Fruit fly (Drosophila melanogaster) whole organism, adult: Measurements from ENCODE around the gene Ugt37A1.

Experiments
- CG11617 ChIP-seq: fragments of 200-800 bp; sonication (Bioruptor generic); optimal IDR thresholded peaks from 2 replicates; lab custom pipeline; 2017; ENCODE audit warnings: mild to moderate bottlenecking, missing biosample characterization, missing genetic modification reagents, missing genetic modification characterization
- CG12768 ChIP-seq: fragments of 200-800 bp; sonication (Bioruptor generic); optimal IDR thresholded peaks from 2 replicates; lab custom pipeline; 2017; ENCODE audit warnings: missing biosample characterization, missing genetic modification characterization, mild to moderate bottlenecking, moderate library complexity, missing genetic modification reagents
- CG14711 ChIP-seq: fragments of 200-800 bp; sonication (Bioruptor generic); optimal IDR thresholded peaks from 2 replicates; lab custom pipeline; 2018; ENCODE audit warnings: missing biosample characterization, mild to moderate bottlenecking, missing genetic modification characterization, moderate library complexity
- CG1620 ChIP-seq: fragments of 200-800 bp; sonication (Bioruptor generic); optimal IDR thresholded peaks from 2 replicates; lab custom pipeline; 2016; ENCODE audit warnings: missing biosample characterization, missing genetic modification characterization
- CG33017 ChIP-seq: fragments of 200-800 bp; sonication (Bioruptor generic); optimal IDR thresholded peaks from 2 replicates; lab custom pipeline; 2018; ENCODE audit warnings: missing biosample characterization, mild to moderate bottlenecking, missing genetic modification characterization, moderate library complexity
- CG5204 ChIP-seq: fragments of 200-800 bp; sonication (Bioruptor generic); optimal IDR thresholded peaks from 2 replicates; lab custom pipeline; 2016; ENCODE audit warnings: missing biosample characterization, missing genetic modification characterization
- CG7045 ChIP-seq: fragments of 200-800 bp; sonication (Bioruptor generic); optimal IDR thresholded peaks from 2 replicates; lab custom pipeline; 2017; ENCODE audit warnings: missing biosample characterization, mild to moderate bottlenecking, missing genetic modification characterization
- CG7101 ChIP-seq: fragments of 200-800 bp; sonication (Bioruptor generic); optimal IDR thresholded peaks from 2 replicates; lab custom pipeline; 2018; ENCODE audit warnings: missing biosample characterization, mild to moderate bottlenecking, missing genetic modification characterization, moderate library complexity
- Clk ChIP-seq: fragments of 200-800 bp; sonication (Bioruptor generic); optimal IDR thresholded peaks from 2 replicates; lab custom pipeline; 2017; ENCODE audit warnings: missing biosample characterization, missing genetic modification characterization
- Crg-1 ChIP-seq: fragments of 200-800 bp; sonication (Bioruptor generic); optimal IDR thresholded peaks from 2 replicates; lab custom pipeline; 2016; ENCODE audit warnings: missing biosample characterization, missing genetic modification characterization
- Hr96 ChIP-seq: fragments of 200-800 bp; sonication (Bioruptor generic); optimal IDR thresholded peaks from 2 replicates; lab custom pipeline; 2016; ENCODE audit warnings: missing biosample characterization, missing genetic modification characterization
- Mnt ChIP-seq: fragments of 200-800 bp; sonication (Bioruptor generic); optimal IDR thresholded peaks from 2 replicates; lab custom pipeline; 2016; ENCODE audit warnings: missing biosample characterization, mild to moderate bottlenecking, missing genetic modification characterization
- bab1 ChIP-seq: fragments of 200-800 bp; sonication (Bioruptor generic); optimal IDR thresholded peaks from 3 replicates; lab custom pipeline; 2019; ENCODE audit warnings: missing biosample characterization, mild to moderate bottlenecking, missing genetic modification characterization, moderate library complexity
- cic ChIP-seq: fragments of 200-800 bp; sonication (Bioruptor generic); optimal IDR thresholded peaks from 2 replicates; lab custom pipeline; 2017; ENCODE audit warnings: missing biosample characterization, mild to moderate bottlenecking, missing genetic modification characterization, moderate library complexity
- cnc ChIP-seq, 2 experiments: fragments of >200 bp; optimal IDR thresholded peaks; 2 replicates each; lab custom pipeline; 2017
- kay ChIP-seq: fragments of 200-800 bp; sonication (Bioruptor generic); peaks from one replicate; lab custom pipeline; 2016; ENCODE audit warnings: missing biosample characterization, missing genetic modification characterization, borderline replicate concordance
- ovo ChIP-seq: fragments of 200-800 bp; sonication (Bioruptor generic); optimal IDR thresholded peaks from 2 replicates; lab custom pipeline; 2016; ENCODE audit warnings: missing biosample characterization, missing genetic modification characterization
- pad ChIP-seq: fragments of 200-800 bp; sonication (Bioruptor generic); optimal IDR thresholded peaks from 3 replicates; lab custom pipeline; 2017; ENCODE audit warnings: missing biosample characterization, missing genetic modification characterization, mild to moderate bottlenecking, moderate library complexity, missing genetic modification reagents
- tj ChIP-seq: fragments of 200-800 bp; sonication (Bioruptor generic); optimal IDR thresholded peaks from 3 replicates; lab custom pipeline; 2017; ENCODE audit warnings: missing biosample characterization, mild to moderate bottlenecking, missing genetic modification characterization, moderate library complexity
- toe ChIP-seq: fragments of 200-800 bp; sonication (Bioruptor generic); optimal IDR thresholded peaks from 2 replicates; lab custom pipeline; 2016; ENCODE audit warnings: missing biosample characterization, missing genetic modification characterization

Ugt37A1 gene

DNA sequence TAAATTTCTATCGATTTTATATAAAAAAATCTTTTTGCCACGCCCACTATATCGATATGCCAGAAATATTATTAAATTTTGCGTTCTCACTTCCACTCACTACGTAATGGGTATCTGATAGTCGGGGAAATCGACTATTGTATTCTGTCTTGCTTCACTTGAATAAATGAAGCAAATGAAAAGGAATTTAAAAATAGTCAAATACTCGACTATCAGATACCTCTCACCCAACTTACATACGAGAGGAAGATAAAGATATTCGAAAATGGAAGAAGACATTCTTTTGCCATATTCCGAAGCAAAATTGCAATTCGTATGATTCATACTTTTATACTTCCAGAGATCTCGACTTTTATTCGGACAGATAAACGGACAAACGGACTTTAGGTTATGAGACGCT is 39.9 kb upstream of the Ugt37A1 start:
- TF ChIP-seq CG7045 (GFP tag; lab: Kevin White, UChicago) (no peak), Hr96 (GFP tag; lab: Kevin White, UChicago) (no peak), Crg-1 (GFP tag; lab: Kevin White, UChicago) (no peak), CG12768 (GFP tag; lab: Kevin White, UChicago) (no peak), cic (no peak), CG5204 (GFP tag; lab: Kevin White, UChicago) (no peak), Clk (GFP tag; lab: Kevin White, UChicago) (no peak), CG11617 (no peak), toe (GFP tag; lab: Kevin White, UChicago) (no peak), CG33017 (tag; lab: Kevin White, UChicago) (no peak), ovo (GFP tag; lab: Kevin White, UChicago) (no peak), tj (no peak), CG14711 (no peak)

DNA sequence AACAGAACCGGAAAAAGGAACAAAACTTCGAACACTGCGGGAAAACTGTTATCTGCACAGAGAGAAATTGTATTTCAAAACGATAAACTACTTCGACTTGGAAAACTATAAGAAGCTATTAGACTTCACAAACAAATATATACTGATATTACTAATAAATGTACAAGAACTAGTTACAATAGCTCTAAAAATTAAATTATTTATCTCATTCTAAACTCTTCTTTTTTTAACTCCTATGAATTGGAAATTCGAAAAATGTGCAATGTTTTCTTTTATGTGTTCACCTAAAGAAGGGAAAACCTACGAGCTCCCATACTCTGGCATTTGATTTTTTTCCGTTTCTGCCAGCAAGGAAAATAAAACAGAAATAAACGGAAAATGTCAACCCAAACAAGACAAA is 27.5 kb upstream of the Ugt37A1 start:
- TF ChIP-seq Clk (GFP tag; lab: Kevin White, UChicago) = no peak
- peak; percentile 51 for TF ChIP-seq kay (GFP tag; lab: Kevin White, UChicago)
- no peak for TF ChIP-seq pad (GFP tag; lab: Kevin White, UChicago)

DNA sequence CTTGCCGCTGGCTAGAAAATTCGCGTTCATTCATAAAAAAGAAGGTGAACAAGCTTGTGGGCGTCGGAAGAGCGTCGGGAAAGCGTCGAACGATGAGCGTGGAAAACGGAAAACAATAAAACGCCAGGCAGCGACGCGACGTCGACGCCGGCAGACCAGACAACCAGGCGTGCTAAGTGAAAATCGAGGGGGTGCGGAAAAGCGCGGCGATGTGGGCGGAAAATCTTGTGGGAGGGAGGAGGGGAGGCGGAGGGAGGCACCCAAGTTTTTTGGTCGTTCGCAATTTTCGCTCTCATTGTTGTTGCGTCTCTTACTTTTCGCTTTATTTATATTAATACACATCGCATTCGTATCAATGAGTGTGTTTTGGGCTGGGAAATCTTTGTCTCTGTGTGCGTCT is 27.0 kb upstream of the Ugt37A1 start:
- no peak for TF ChIP-seq kay (GFP tag; lab: Kevin White, UChicago)
- no peak for TF ChIP-seq CG14711
- TF ChIP-seq pad (GFP tag; lab: Kevin White, UChicago) = no peak
- TF ChIP-seq tj = no peak
- TF ChIP-seq Mnt (GFP tag; lab: Kevin White, UChicago) = no peak
- no peak for TF ChIP-seq Clk (GFP tag; lab: Kevin White, UChicago)

DNA sequence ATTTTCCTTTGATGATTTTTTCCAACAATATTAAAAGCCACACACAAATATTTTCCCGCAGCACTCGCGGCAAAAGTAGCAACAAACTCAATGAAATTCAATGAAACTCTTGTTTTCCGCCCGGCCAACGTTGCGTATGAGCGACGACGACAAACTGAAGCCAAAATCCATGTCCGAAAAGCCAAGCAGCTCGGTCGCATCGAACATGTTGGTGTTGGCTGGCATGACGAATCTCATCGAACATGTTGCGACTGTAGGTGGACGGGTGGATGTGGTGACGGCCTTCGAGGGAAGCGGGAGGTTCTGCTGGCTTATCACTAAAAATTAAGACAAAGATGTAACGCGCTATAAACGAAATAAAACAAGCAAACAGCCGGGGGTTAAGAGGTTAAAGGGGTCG is 25.3 kb upstream of the Ugt37A1 start:
- TF ChIP-seq cnc (optimal IDR thresholded peaks at IDR 0.05; lab: Kevin White, UChicago) = no peak
- TF ChIP-seq CG12768 (GFP tag; lab: Kevin White, UChicago) = no peak
- no peak for TF ChIP-seq bab1 (GFP tag; lab: Kevin White, UChicago)
- TF ChIP-seq Mnt (GFP tag; lab: Kevin White, UChicago) = no peak
- no peak for TF ChIP-seq CG5204 (GFP tag; lab: Kevin White, UChicago)
- TF ChIP-seq CG7101 (tag; lab: Kevin White, UChicago) = no peak
- no peak for TF ChIP-seq Clk (GFP tag; lab: Kevin White, UChicago)
- no peak for TF ChIP-seq Hr96 (GFP tag; lab: Kevin White, UChicago)
- TF ChIP-seq cic = no peak
- TF ChIP-seq kay (GFP tag; lab: Kevin White, UChicago) = no peak
- TF ChIP-seq CG14711 = no peak
- no peak for TF ChIP-seq CG11617
- TF ChIP-seq CG7045 (GFP tag; lab: Kevin White, UChicago) = no peak
- no peak for TF ChIP-seq pad (GFP tag; lab: Kevin White, UChicago)

DNA sequence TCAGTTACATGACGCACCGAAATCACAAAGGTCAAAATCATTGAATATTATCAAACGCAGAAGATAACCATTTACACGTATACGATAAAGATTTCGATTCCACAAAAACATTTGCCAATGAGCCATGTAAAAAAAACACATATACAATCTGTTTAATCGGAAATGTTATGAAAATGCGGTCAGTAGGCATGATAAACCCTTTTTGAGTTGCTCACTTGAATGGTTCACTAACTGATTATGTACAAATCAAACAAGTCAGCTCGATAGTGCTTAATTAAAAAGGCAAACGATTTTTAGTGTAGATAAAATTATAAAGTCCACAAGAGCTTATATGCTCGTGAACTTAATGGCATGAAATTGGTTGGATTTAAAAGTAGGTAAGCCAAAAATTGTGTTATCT is 23.1 kb upstream of the Ugt37A1 start:
- no peak for TF ChIP-seq bab1 (GFP tag; lab: Kevin White, UChicago)
- no peak for TF ChIP-seq kay (GFP tag; lab: Kevin White, UChicago)
- no peak for TF ChIP-seq tj
- no peak for TF ChIP-seq CG5204 (GFP tag; lab: Kevin White, UChicago)
- no peak for TF ChIP-seq CG33017 (tag; lab: Kevin White, UChicago)
- no peak for TF ChIP-seq CG14711
- no peak for TF ChIP-seq CG1620

DNA sequence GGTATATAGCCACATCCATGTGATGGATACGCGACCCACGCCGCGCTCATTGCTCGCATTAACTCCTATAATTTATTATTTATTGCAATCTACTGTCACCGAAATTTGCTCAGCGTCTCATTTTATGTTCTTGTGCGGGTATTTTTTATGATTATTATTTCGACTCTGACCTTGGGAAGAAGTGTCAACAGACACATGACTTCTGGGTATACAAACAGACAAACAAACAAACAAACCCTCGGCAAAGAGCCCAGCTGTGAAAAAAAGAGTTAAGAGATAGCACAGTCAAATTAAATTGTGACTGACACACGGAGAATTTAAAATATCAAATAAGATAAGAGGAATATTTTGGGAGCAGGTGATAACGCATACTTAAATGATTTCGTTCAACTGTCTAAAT is 16.1 kb upstream of the Ugt37A1 start:
- TF ChIP-seq CG14711 = no peak
- no peak for TF ChIP-seq cnc (optimal IDR thresholded peaks at IDR 0.05; lab: Kevin White, UChicago)
- no peak for TF ChIP-seq Hr96 (GFP tag; lab: Kevin White, UChicago)
- TF ChIP-seq Clk (GFP tag; lab: Kevin White, UChicago) = no peak
- no peak for TF ChIP-seq CG7101 (tag; lab: Kevin White, UChicago)
- no peak for TF ChIP-seq kay (GFP tag; lab: Kevin White, UChicago)
- TF ChIP-seq CG7045 (GFP tag; lab: Kevin White, UChicago) = no peak
- TF ChIP-seq CG11617 = no peak

DNA sequence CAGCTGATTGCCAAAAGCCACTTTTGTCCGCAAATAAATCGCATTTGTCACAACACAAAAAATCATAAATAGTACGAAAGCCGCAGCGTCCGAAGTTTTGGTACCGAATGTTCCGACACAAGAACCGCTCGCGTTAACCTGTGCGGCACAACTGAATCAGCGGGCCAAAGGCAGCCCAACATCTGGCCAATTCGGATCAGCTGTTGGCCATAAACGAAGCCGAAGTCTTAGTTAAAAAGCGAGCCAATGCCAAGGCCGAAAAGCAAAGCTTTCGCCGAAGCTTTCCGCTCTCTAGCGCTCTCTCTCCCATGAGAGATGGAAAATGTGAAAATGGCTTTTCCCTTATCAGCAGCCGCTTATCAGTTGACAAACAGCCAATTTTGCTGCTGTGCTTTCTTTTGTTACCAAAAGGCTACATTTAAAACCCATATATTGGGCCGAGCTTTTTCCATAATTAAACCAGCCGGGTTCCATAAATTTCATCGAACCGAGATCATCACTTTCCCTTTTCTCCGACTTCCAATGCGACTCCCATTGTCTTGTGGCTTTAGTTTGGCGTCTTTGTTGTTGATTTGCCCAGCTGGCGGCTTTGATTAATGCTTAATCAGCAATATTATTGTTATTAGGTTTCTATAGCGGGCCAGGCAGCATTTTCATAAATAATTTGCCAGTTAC is 8.4 kb upstream of the Ugt37A1 start, which contains the start of gene CG16798:
Gene CG16798, minus strand, starts transcription at position 216 of the 675 bp plus-strand sequence.
- TF ChIP-seq Crg-1 (GFP tag; lab: Kevin White, UChicago) (no peak), tj (peak; percentile 18)

DNA sequence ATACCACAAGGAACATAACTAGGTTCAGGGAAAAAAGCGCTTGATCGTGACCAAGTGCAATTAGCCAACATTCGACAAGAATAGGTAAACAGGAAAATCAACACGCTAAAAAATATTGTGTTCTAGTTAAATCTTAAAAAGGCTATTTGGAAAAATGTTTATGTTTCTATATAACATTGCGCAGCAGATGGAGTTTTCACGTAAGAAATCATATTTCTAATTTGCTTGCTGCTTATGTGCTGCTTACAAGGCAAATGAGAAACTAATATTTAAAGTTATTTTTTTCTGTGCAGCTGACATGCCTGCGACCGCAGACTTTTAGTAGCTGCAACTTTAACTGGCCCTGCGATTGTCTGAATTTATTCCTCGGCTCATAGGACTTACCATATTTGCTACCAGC is 7.4 kb upstream of the Ugt37A1 start:
- TF ChIP-seq CG14711 = no peak
- TF ChIP-seq Hr96 (GFP tag; lab: Kevin White, UChicago) = no peak
- no peak for TF ChIP-seq CG33017 (tag; lab: Kevin White, UChicago)
- TF ChIP-seq toe (GFP tag; lab: Kevin White, UChicago) = no peak
- no peak for TF ChIP-seq kay (GFP tag; lab: Kevin White, UChicago)
- TF ChIP-seq Crg-1 (GFP tag; lab: Kevin White, UChicago) = no peak
- no peak for TF ChIP-seq bab1 (GFP tag; lab: Kevin White, UChicago)
- no peak for TF ChIP-seq Mnt (GFP tag; lab: Kevin White, UChicago)
- TF ChIP-seq pad (GFP tag; lab: Kevin White, UChicago) = no peak
- TF ChIP-seq cnc (optimal IDR thresholded peaks at IDR 0.05; lab: Kevin White, UChicago) = no peak
- no peak for TF ChIP-seq Clk (GFP tag; lab: Kevin White, UChicago)
